Worm (Caenorhabditis elegans) whole organism, L3 larva: ENCODE measurements around the gene thoc-7.

Experiments
- ama-1 ChIP-seq: fragments of 150-350 bp; optimal IDR thresholded peaks from 2 replicates; lab custom pipeline; 2018
- ceh-28 ChIP-seq: fragments of 150-350 bp; optimal IDR thresholded peaks from 2 replicates; lab custom pipeline; 2014; ENCODE audit warnings: missing biosample characterization, missing genetic modification reagents, missing genetic modification characterization
- elt-1 ChIP-seq: fragments of 150-350 bp; optimal IDR thresholded peaks from 2 replicates; lab custom pipeline; 2014; ENCODE audit warnings: missing biosample characterization, missing genetic modification characterization
- lin-15B ChIP-seq: fragments of 150-350 bp; optimal IDR thresholded peaks from 2 replicates; lab custom pipeline; 2014; ENCODE audit warnings: missing biosample characterization, missing genetic modification characterization
- mdl-1 ChIP-seq: fragments of 150-350 bp; optimal IDR thresholded peaks from 2 replicates; lab custom pipeline; 2014; ENCODE audit warnings: missing biosample characterization, missing genetic modification characterization
- nhr-77 ChIP-seq: fragments of 150-350 bp; optimal IDR thresholded peaks from 2 replicates; lab custom pipeline; 2014; ENCODE audit warnings: missing biosample characterization, missing genetic modification characterization
- ztf-4 ChIP-seq: fragments of 150-350 bp; optimal IDR thresholded peaks from 2 replicates; lab custom pipeline; 2014; ENCODE audit warnings: missing biosample characterization, missing genetic modification characterization

DNA sequence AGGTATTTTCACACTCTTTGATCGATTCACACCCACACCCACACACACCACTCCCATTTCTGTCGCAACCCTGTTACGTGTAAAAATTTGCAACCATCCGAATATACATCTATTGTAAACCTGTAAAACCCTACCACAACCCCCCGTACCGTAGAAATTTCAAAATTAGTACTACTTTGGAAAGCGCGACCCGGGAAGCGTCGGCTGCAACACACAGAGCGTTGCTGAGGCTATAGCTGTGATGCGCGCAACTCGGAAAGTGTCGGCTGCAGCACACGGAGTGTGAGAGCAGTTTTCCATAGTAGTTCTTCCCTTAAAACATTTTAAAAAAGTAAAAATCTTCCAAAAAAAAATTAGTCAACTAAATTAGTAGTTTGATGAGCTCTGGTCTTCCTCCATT is 10.6 kb downstream of the thoc-7 start:
- TF ChIP-seq lin-15B (tag; lab: Kevin White, UChicago), result peak; percentile 11
- TF ChIP-seq ama-1 (lab: Kevin White, UChicago), result peak; percentile 28
- no peak for TF ChIP-seq ztf-4 (tag; lab: Kevin White, UChicago)
- TF ChIP-seq ceh-28 (tag; lab: Kevin White, UChicago), result no peak
- no peak for TF ChIP-seq mdl-1 (tag; lab: Kevin White, UChicago)
- TF ChIP-seq nhr-77, result no peak
- no peak for TF ChIP-seq elt-1 (tag; lab: Kevin White, UChicago)
